Worm (Caenorhabditis elegans) whole organism, L4 larva: ENCODE data around the gene pqn-92.
A peak's percentile ranks its signal among the peaks of the same experiment; 100 is the strongest.

ENCODE experiments used
- F10B5.3 ChIP-seq: sonication (generic microtip); optimal IDR thresholded peaks from 2 replicates; lab custom pipeline; 2016; ENCODE audit warnings: mild to moderate bottlenecking, missing genetic modification characterization, missing compliant biosample characterization
- F37D6.2 ChIP-seq: sonication (generic microtip); optimal IDR thresholded peaks from 2 replicates; lab custom pipeline; 2016; ENCODE audit warnings: mild to moderate bottlenecking, missing genetic modification characterization, missing compliant biosample characterization
- F44E2.7 ChIP-seq: fragments of 200-800 bp; sonication (Bioruptor generic); IDR thresholded peaks from 2 replicates; pipeline ENCODE4 v2.1.2; 2022; ENCODE audit warnings: missing genetic modification characterization, missing compliant biosample characterization
- F49E8.2 ChIP-seq: sonication (generic microtip); optimal IDR thresholded peaks from 2 replicates; lab custom pipeline; 2016; ENCODE audit warnings: missing compliant biosample characterization, mild to moderate bottlenecking, missing genetic modification characterization, borderline replicate concordance
- T26A8.4 ChIP-seq: fragments of 200-800 bp; sonication (Bioruptor generic); IDR thresholded peaks from 2 replicates; pipeline ENCODE4 v1.3.6; 2022; ENCODE audit warnings: missing genetic modification characterization, missing compliant biosample characterization
- ZK337.2 ChIP-seq: fragments of 200-800 bp; sonication (Bioruptor generic); IDR thresholded peaks from 2 replicates; pipeline ENCODE4 v1.3.6; 2022; ENCODE audit warnings: missing genetic modification reagents, missing genetic modification characterization, missing compliant biosample characterization
- aha-1 ChIP-seq: fragments of 150-350 bp; peaks from one replicate; lab custom pipeline; 2014; ENCODE audit warnings: missing biosample characterization, missing genetic modification characterization
- arid-1 ChIP-seq: fragments of 200-800 bp; sonication (Bioruptor generic); conservative IDR thresholded peaks from 2 replicates; pipeline ENCODE4 v1.3.6; 2022; ENCODE audit warnings: missing genetic modification reagents, missing genetic modification characterization, missing compliant biosample characterization
- attf-4 ChIP-seq: sonication (generic microtip); optimal IDR thresholded peaks from 3 replicates; lab custom pipeline; 2017; ENCODE audit warnings: missing biosample characterization, missing genetic modification characterization
- ceh-28 ChIP-seq: fragments of 150-350 bp; optimal IDR thresholded peaks from 2 replicates; lab custom pipeline; 2014; ENCODE audit warnings: missing biosample characterization, missing genetic modification reagents, missing genetic modification characterization
- daf-19 ChIP-seq: fragments of 200-800 bp; sonication (Bioruptor generic); conservative IDR thresholded peaks from 2 replicates; pipeline ENCODE4 v1.3.6; 2022; ENCODE audit warnings: missing genetic modification characterization, missing compliant biosample characterization
- dmd-6 ChIP-seq: fragments of 200-800 bp; sonication (Bioruptor generic); IDR thresholded peaks from 2 replicates; pipeline ENCODE4 v1.3.6; 2022; ENCODE audit warnings: missing genetic modification reagents, missing genetic modification characterization, missing compliant biosample characterization
- dmd-9 ChIP-seq: fragments of 200-800 bp; sonication (Bioruptor generic); IDR thresholded peaks from 2 replicates; pipeline ENCODE4 v1.3.6; 2022; ENCODE audit warnings: missing genetic modification reagents, missing genetic modification characterization, missing compliant biosample characterization
- dpl-1 ChIP-seq: fragments of 150-350 bp; optimal IDR thresholded peaks from 2 replicates; lab custom pipeline; 2014; ENCODE audit warnings: missing biosample characterization, missing genetic modification reagents, missing genetic modification characterization
- dve-1 ChIP-seq: sonication (generic microtip); optimal IDR thresholded peaks from 2 replicates; lab custom pipeline; 2017; ENCODE audit warnings: antibody characterized with exemption, mild to moderate bottlenecking, missing genetic modification characterization, missing compliant biosample characterization; ENCODE audit not compliant: insufficient read depth
- hif-1 ChIP-seq, 2 experiments: sonication (generic microtip); optimal IDR thresholded peaks; 2 replicates each; lab custom pipeline; 2016 to 2017; ENCODE audit warnings: missing compliant biosample characterization in 2 of 2, missing genetic modification characterization in 2 of 2, missing genetic modification reagents in 2 of 2, missing genotype in 2 of 2, mild to moderate bottlenecking in 1 of 2
- hlh-11 ChIP-seq: fragments of 200-800 bp; sonication (Bioruptor generic); optimal IDR thresholded peaks from 2 replicates; lab custom pipeline; 2018; ENCODE audit warnings: mild to moderate bottlenecking, missing genetic modification characterization, missing compliant biosample characterization
- hlh-30 ChIP-seq: sonication (generic microtip); optimal IDR thresholded peaks from 2 replicates; lab custom pipeline; 2017; ENCODE audit warnings: antibody characterized with exemption, mild to moderate bottlenecking, missing genetic modification characterization, missing compliant biosample characterization; ENCODE audit not compliant: insufficient read depth
- hmg-1.1 ChIP-seq: fragments of 200-800 bp; sonication (Bioruptor generic); IDR thresholded peaks from 2 replicates; pipeline ENCODE4 v1.3.6; 2022; ENCODE audit warnings: missing genetic modification reagents, missing genetic modification characterization, missing compliant biosample characterization
- lin-13 ChIP-seq: fragments of 150-350 bp; optimal IDR thresholded peaks from 2 replicates; lab custom pipeline; 2014; ENCODE audit warnings: missing biosample characterization, missing genetic modification reagents, missing genetic modification characterization
- lin-38 ChIP-seq: fragments of 200-800 bp; sonication (Bioruptor generic); IDR thresholded peaks from 2 replicates; pipeline ENCODE4 v1.3.6; 2022; ENCODE audit warnings: missing genetic modification reagents, missing genetic modification characterization, missing compliant biosample characterization
- lin-39 ChIP-seq: fragments of 150-350 bp; optimal IDR thresholded peaks from 2 replicates; lab custom pipeline; 2014; ENCODE audit warnings: missing biosample characterization, missing genetic modification reagents, missing genetic modification characterization
- lsy-2 ChIP-seq, 2 experiments: fragments of 150-350 bp in 1 of 2; sonication (generic microtip) in 1 of 2; optimal IDR thresholded peaks; 2 replicates each; lab custom pipeline; 2014 to 2017; ENCODE audit warnings: missing biosample characterization in 2 of 2, missing genetic modification characterization in 2 of 2
- madf-9 ChIP-seq: fragments of 200-800 bp; sonication (Bioruptor generic); conservative IDR thresholded peaks from 2 replicates; pipeline ENCODE4 v1.3.6; 2022; ENCODE audit warnings: missing genetic modification reagents, missing genetic modification characterization, missing compliant biosample characterization
- mdl-1 ChIP-seq, 2 experiments: fragments of 150-350 bp in 1 of 2; sonication (generic microtip) in 1 of 2; optimal IDR thresholded peaks; 2 replicates each; lab custom pipeline; 2014 to 2017; ENCODE audit warnings: missing biosample characterization in 2 of 2, missing genetic modification characterization in 2 of 2
- mep-1 ChIP-seq: fragments of 150-350 bp; sonication (generic microtip); optimal IDR thresholded peaks from 3 replicates; lab custom pipeline; 2014; ENCODE audit warnings: missing biosample characterization, missing genetic modification characterization
- mes-2 ChIP-seq: sonication (generic microtip); optimal IDR thresholded peaks from 2 replicates; lab custom pipeline; 2016; ENCODE audit warnings: missing genotype, mild to moderate bottlenecking, missing genetic modification characterization, missing compliant biosample characterization; ENCODE audit not compliant: poor library complexity, severe bottlenecking
- mxl-2 ChIP-seq: fragments of 200-800 bp; sonication (Bioruptor generic); conservative IDR thresholded peaks from 2 replicates; pipeline ENCODE4 v1.3.6; 2022; ENCODE audit warnings: missing genetic modification reagents, missing genetic modification characterization, missing compliant biosample characterization
- nhr-102 ChIP-seq: sonication (generic microtip); optimal IDR thresholded peaks from 2 replicates; lab custom pipeline; 2016; ENCODE audit warnings: mild to moderate bottlenecking, missing genetic modification characterization, moderate library complexity, missing compliant biosample characterization
- nhr-237 ChIP-seq: sonication (generic microtip); optimal IDR thresholded peaks from 2 replicates; lab custom pipeline; 2017; ENCODE audit warnings: missing biosample characterization, missing genetic modification characterization
- nhr-48 ChIP-seq: sonication (generic microtip); optimal IDR thresholded peaks from 2 replicates; lab custom pipeline; 2016; ENCODE audit warnings: mild to moderate bottlenecking, missing genetic modification characterization, missing compliant biosample characterization
- nhr-77 ChIP-seq: fragments of 150-350 bp; optimal IDR thresholded peaks from 2 replicates; lab custom pipeline; 2014; ENCODE audit warnings: missing biosample characterization, missing genetic modification characterization
- php-3 ChIP-seq: fragments of 200-800 bp; sonication (Bioruptor generic); IDR thresholded peaks from 2 replicates; pipeline ENCODE4 v1.3.6; 2022; ENCODE audit warnings: missing genetic modification reagents, missing genetic modification characterization, missing compliant biosample characterization
- saeg-2 ChIP-seq: fragments of 200-800 bp; sonication (Bioruptor generic); IDR thresholded peaks from 2 replicates; pipeline ENCODE4 v1.3.6; 2022; ENCODE audit warnings: missing genetic modification reagents, missing genetic modification characterization, missing compliant biosample characterization
- spr-1 ChIP-seq: sonication (generic microtip); optimal IDR thresholded peaks from 2 replicates; lab custom pipeline; 2016; ENCODE audit warnings: mild to moderate bottlenecking, missing genetic modification characterization, missing compliant biosample characterization
- spr-3 ChIP-seq: fragments of 200-800 bp; sonication (Bioruptor generic); optimal IDR thresholded peaks from 2 replicates; lab custom pipeline; 2018; ENCODE audit warnings: mild to moderate bottlenecking, missing genetic modification characterization, missing compliant biosample characterization
- tag-97 ChIP-seq: fragments of 200-800 bp; sonication (Bioruptor generic); IDR thresholded peaks from 2 replicates; pipeline ENCODE4 v1.3.6; 2022; ENCODE audit warnings: missing genetic modification characterization, missing compliant biosample characterization
- unc-130 ChIP-seq: sonication (generic microtip); optimal IDR thresholded peaks from 2 replicates; lab custom pipeline; 2016; ENCODE audit warnings: missing genetic modification reagents, missing genetic modification characterization, missing compliant biosample characterization
- unc-62 ChIP-seq, 3 experiments: fragments of 150-350 bp in 1 of 3; sonication (generic microtip); optimal IDR thresholded peaks in 2 of 3; peaks in 1 of 3; 1 replicate in 1 of 3; 2 replicates in 2 of 3; lab custom pipeline; 2014 to 2017; ENCODE audit warnings: missing biosample characterization in 3 of 3, missing genetic modification characterization in 3 of 3, missing genetic modification reagents in 3 of 3, missing genotype in 1 of 3
- zfp-3 ChIP-seq: fragments of 200-800 bp; sonication (Bioruptor generic); conservative IDR thresholded peaks from 2 replicates; pipeline ENCODE4 v1.3.6; 2022; ENCODE audit warnings: missing genetic modification reagents, missing genetic modification characterization, missing compliant biosample characterization
- zip-11 ChIP-seq: fragments of 200-800 bp; sonication (Bioruptor generic); IDR thresholded peaks from 2 replicates; pipeline ENCODE4 v1.3.6; 2022; ENCODE audit warnings: missing genetic modification characterization, missing compliant biosample characterization

Gene pqn-92

DNA sequence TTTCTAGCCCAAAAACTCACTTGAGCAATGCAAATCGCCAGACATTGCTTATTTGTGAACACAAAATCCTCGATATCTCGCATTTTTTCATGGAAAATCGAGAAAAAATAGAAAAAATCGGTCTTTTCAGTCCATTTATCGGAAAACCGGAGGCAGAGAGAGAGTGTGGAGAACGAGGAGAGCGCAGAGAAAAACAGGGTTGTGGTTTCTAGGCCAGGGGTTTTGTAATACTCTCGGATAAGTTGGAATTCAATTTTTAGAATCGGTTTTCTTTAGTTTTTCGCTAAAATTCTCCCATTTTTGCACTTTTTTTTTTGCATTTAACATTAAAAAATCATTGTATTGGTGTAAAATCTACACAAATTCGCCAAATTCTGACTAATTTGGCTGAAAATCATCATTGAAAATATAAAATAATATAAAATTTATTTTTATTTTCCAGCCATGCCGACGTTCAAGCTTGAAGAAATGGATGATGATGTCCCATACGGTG, 33.9 kb upstream of the pqn-92 start, which contains the start of the genes Y75B8A.24 and Y75B8A.25 (continued):
- no peak for TF ChIP-seq nhr-48 (tag; lab: Kevin White, UChicago)
- peak; percentile 15 for TF ChIP-seq lin-13 (GFP tag; lab: Kevin White, UChicago)
- peak; percentile 93 for TF ChIP-seq ZK337.2 (GFP tag; lab: Robert Waterston, UW)
- no peak for TF ChIP-seq saeg-2
- TF ChIP-seq mdl-1 (tag; optimal IDR thresholded peaks at IDR 0.05; lab: Kevin White, UChicago), result no peak
- no peak for TF ChIP-seq zfp-3 (GFP tag; lab: Robert Waterston, UW)
- peak; percentile 44 for TF ChIP-seq dve-1 (tag; lab: Kevin White, UChicago)
- peak; percentile 78 for TF ChIP-seq lin-38 (GFP tag; lab: Robert Waterston, UW)
- no peak for TF ChIP-seq mxl-2
- TF ChIP-seq hmg-1.1 (GFP tag; lab: Robert Waterston, UW), result peak; percentile 21; the same call in 1 of the 2 replicates
- TF ChIP-seq hlh-30 (tag; lab: Kevin White, UChicago), result peak; percentile 7
- peak; percentile 41 for TF ChIP-seq hlh-11 (tag; lab: Kevin White, UChicago)
- TF ChIP-seq attf-4 (tag; lab: Kevin White, UChicago), result no peak
- peak; percentile 98 for TF ChIP-seq mes-2 (tag; lab: Kevin White, UChicago)
- no peak for TF ChIP-seq lin-39 (tag; lab: Kevin White, UChicago)
- peak in 1 of 2 experiments; percentile 38 for TF ChIP-seq unc-62 (GFP tag; optimal IDR thresholded peaks at IDR 0.05 in 1 of 2; lab: Kevin White, UChicago)
- TF ChIP-seq unc-62 (tag; optimal IDR thresholded peaks at IDR 0.05; lab: Kevin White, UChicago), result no peak
- TF ChIP-seq F49E8.2, result peak; percentile 40
- no peak for TF ChIP-seq daf-19 (GFP tag; lab: Robert Waterston, UW)
- TF ChIP-seq nhr-102 (tag; lab: Kevin White, UChicago), result peak; percentile 38
- peak; percentile 26 for TF ChIP-seq mep-1
- peak in 1 of 2 experiments; percentile 82 for TF ChIP-seq lsy-2 (tag; optimal IDR thresholded peaks at IDR 0.05; lab: Kevin White, UChicago)
- TF ChIP-seq spr-1 (tag; lab: Kevin White, UChicago), result no peak
- peak; percentile 71; the same call in 1 of the 2 replicates for TF ChIP-seq dmd-9 (GFP tag; lab: Robert Waterston, UW)
- peak; percentile 66 for TF ChIP-seq unc-130 (GFP tag; lab: Kevin White, UChicago)
- peak; percentile 68 for TF ChIP-seq dmd-6 (GFP tag; lab: Robert Waterston, UW)
- no peak for TF ChIP-seq tag-97

DNA sequence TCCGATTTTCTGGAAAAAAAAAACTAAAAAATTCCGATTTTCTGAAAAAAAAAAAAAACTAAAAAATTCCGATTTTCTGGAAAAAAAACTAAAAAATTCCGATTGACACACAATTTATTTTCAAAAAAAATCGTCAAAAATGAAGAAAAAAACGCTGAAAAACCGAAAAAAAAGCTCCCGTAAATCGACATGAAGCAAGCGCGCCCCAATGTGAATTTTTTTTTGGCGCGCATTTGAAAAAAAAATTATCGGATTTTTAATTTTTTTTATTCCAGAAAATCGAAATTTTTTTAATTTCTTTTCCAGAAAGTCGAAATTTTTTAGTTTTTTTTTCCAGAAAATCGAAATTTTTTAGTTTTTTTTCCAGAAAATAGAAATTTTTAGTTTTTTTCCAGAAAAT, 28.8 kb upstream of the pqn-92 start:
- TF ChIP-seq zip-11 (no peak), dpl-1 (GFP tag; lab: Kevin White, UChicago) (peak; percentile 72), unc-62 (GFP tag; optimal IDR thresholded peaks at IDR 0.05 in 1 of 2; lab: Kevin White, UChicago) (no peak), unc-62 (tag; optimal IDR thresholded peaks at IDR 0.05; lab: Kevin White, UChicago) (no peak), zfp-3 (GFP tag; lab: Robert Waterston, UW) (no peak), ceh-28 (tag; lab: Kevin White, UChicago) (no peak), mdl-1 (tag; optimal IDR thresholded peaks at IDR 0.05; lab: Kevin White, UChicago) (no peak), T26A8.4 (GFP tag; lab: Robert Waterston, UW) (no peak), F37D6.2 (no peak), madf-9 (GFP tag; lab: Robert Waterston, UW) (no peak), lsy-2 (tag; optimal IDR thresholded peaks at IDR 0.05; lab: Kevin White, UChicago) (no peak), mes-2 (tag; lab: Kevin White, UChicago) (peak; percentile 58), mxl-2 (no peak), lin-38 (GFP tag; lab: Robert Waterston, UW) (peak; percentile 84)

DNA sequence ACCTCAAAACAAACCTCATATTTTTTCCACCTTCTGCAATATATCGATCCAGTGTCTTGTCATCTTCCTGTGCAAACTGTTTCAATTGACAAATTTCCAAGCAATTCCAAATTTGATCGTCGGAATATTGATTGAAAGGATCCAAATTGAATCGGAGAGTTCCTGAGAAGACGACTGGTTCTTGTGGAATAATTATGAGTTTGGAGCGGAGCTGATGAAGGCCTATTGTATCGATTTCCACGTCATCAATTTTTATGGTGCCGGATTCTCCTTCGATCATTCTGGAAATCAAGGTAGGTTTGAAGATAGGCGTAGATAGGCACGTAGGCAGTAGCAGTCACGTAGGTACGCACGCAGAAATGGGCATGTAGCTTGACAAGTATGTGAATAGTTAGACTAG, 23.4 kb upstream of the pqn-92 start:
- TF ChIP-seq unc-62 (GFP tag; optimal IDR thresholded peaks at IDR 0.05 in 1 of 2; lab: Kevin White, UChicago) (peak in 1 of 2 experiments; percentile 84), unc-62 (tag; optimal IDR thresholded peaks at IDR 0.05; lab: Kevin White, UChicago) (no peak), F44E2.7 (GFP tag; lab: Robert Waterston, UW) (no peak), nhr-237 (tag; lab: Kevin White, UChicago) (no peak), nhr-77 (no peak), aha-1 (peak; percentile 93), dmd-9 (GFP tag; lab: Robert Waterston, UW) (no peak), php-3 (GFP tag; lab: Robert Waterston, UW) (no peak), spr-3 (GFP tag; lab: Kevin White, UChicago) (no peak), F10B5.3 (tag; lab: Kevin White, UChicago) (no peak), arid-1 (GFP tag; lab: Robert Waterston, UW) (no peak), hif-1 (tag; optimal IDR thresholded peaks at IDR 0.05; lab: Kevin White, UChicago) (no peak), nhr-102 (tag; lab: Kevin White, UChicago) (no peak)
